Worm (Caenorhabditis elegans) whole organism, young adult: Measurements from ENCODE around the gene ttr-39.

ENCODE experiments used
- B0035.1 ChIP-seq: sonication (generic microtip); optimal IDR thresholded peaks from 2 replicates; lab custom pipeline; 2016; ENCODE audit warnings: missing genetic modification characterization, mild to moderate bottlenecking, missing compliant biosample characterization, missing genotype, missing genetic modification reagents
- B0261.1 ChIP-seq: sonication (generic microtip); optimal IDR thresholded peaks from 2 replicates; lab custom pipeline; 2016; ENCODE audit warnings: mild to moderate bottlenecking, missing genetic modification characterization, moderate library complexity, missing compliant biosample characterization
- F23B12.7 ChIP-seq: sonication (generic microtip); optimal IDR thresholded peaks from 2 replicates; lab custom pipeline; 2017; ENCODE audit warnings: missing genetic modification characterization, mild to moderate bottlenecking, missing compliant biosample characterization, antibody characterized with exemption, moderate library complexity; ENCODE audit not compliant: insufficient read depth
- F33H1.4 ChIP-seq: fragments of 200-800 bp; sonication (Bioruptor generic); IDR thresholded peaks from 2 replicates; pipeline ENCODE4 v1.3.6; 2022; ENCODE audit warnings: missing genetic modification reagents, missing genetic modification characterization, missing compliant biosample characterization
- F39B2.1 ChIP-seq: fragments of 200-800 bp; sonication (Bioruptor generic); IDR thresholded peaks from 2 replicates; pipeline ENCODE4 v1.3.6; 2022; ENCODE audit warnings: missing genetic modification reagents, missing genetic modification characterization, missing compliant biosample characterization
- F57C9.4 ChIP-seq: sonication (generic microtip); optimal IDR thresholded peaks from 2 replicates; lab custom pipeline; 2017; ENCODE audit warnings: mild to moderate bottlenecking, missing genetic modification characterization, missing compliant biosample characterization
- ZK185.1 ChIP-seq: sonication (generic microtip); optimal IDR thresholded peaks from 2 replicates; lab custom pipeline; 2016; ENCODE audit warnings: mild to moderate bottlenecking, missing genetic modification characterization, missing compliant biosample characterization; ENCODE audit not compliant: poor library complexity, severe bottlenecking
- akir-1 ChIP-seq: fragments of 200-800 bp; sonication (Bioruptor generic); optimal IDR thresholded peaks from 2 replicates; lab custom pipeline; 2018; ENCODE audit warnings: mild to moderate bottlenecking, missing genetic modification characterization, moderate library complexity, missing compliant biosample characterization
- aptf-3 ChIP-seq: fragments of 200-800 bp; sonication (Bioruptor generic); IDR thresholded peaks from 2 replicates; pipeline ENCODE4 v1.3.6; 2022; ENCODE audit warnings: missing genetic modification characterization, missing compliant biosample characterization
- atf-7 ChIP-seq: sonication (generic microtip); optimal IDR thresholded peaks from 2 replicates; lab custom pipeline; 2017; ENCODE audit warnings: mild to moderate bottlenecking, missing genetic modification characterization, missing compliant biosample characterization
- bed-2 ChIP-seq: fragments of 200-800 bp; sonication (Bioruptor generic); IDR thresholded peaks from 2 replicates; pipeline ENCODE4 v1.3.6; 2022; ENCODE audit warnings: missing genetic modification reagents, missing genetic modification characterization, missing compliant biosample characterization
- ceh-40 ChIP-seq: fragments of 200-800 bp; sonication (Bioruptor generic); IDR thresholded peaks from 2 replicates; pipeline ENCODE4 v1.3.6; 2022; ENCODE audit warnings: missing genetic modification characterization, missing compliant biosample characterization
- ceh-91 ChIP-seq: fragments of 200-800 bp; sonication (Bioruptor generic); IDR thresholded peaks from 2 replicates; pipeline ENCODE4 v1.3.6; 2022; ENCODE audit warnings: missing genetic modification reagents, missing genetic modification characterization, missing compliant biosample characterization
- chd-7 ChIP-seq: sonication (generic microtip); optimal IDR thresholded peaks from 2 replicates; lab custom pipeline; 2016; ENCODE audit warnings: mild to moderate bottlenecking, missing genetic modification characterization, moderate library complexity, missing compliant biosample characterization
- die-1 ChIP-seq: sonication (generic microtip); optimal IDR thresholded peaks from 2 replicates; lab custom pipeline; 2016; ENCODE audit warnings: missing genotype, mild to moderate bottlenecking, missing genetic modification characterization, missing compliant biosample characterization
- dpff-1 ChIP-seq: sonication (generic microtip); optimal IDR thresholded peaks from 2 replicates; lab custom pipeline; 2017; ENCODE audit warnings: mild to moderate bottlenecking, missing genetic modification characterization, missing compliant biosample characterization
- dpl-1 ChIP-seq: fragments of 150-350 bp; optimal IDR thresholded peaks from 2 replicates; lab custom pipeline; 2014; ENCODE audit warnings: missing biosample characterization, missing genetic modification reagents, missing genetic modification characterization
- hmg-1.2 ChIP-seq: fragments of 200-800 bp; sonication (Bioruptor generic); IDR thresholded peaks from 2 replicates; pipeline ENCODE4 v1.3.6; 2022; ENCODE audit warnings: missing genetic modification reagents, missing genetic modification characterization, missing compliant biosample characterization
- let-607 ChIP-seq, 2 experiments: fragments of 200-800 bp in 1 of 2; sonication (Bioruptor generic) in 1 of 2; sonication (generic microtip) in 1 of 2; optimal IDR thresholded peaks; 2 replicates each; lab custom pipeline; 2016 to 2018; ENCODE audit warnings: mild to moderate bottlenecking in 2 of 2, missing compliant biosample characterization in 2 of 2, missing genetic modification characterization in 2 of 2, moderate library complexity in 2 of 2, missing genotype in 1 of 2
- lir-1 ChIP-seq: fragments of 200-800 bp; sonication (Bioruptor generic); conservative IDR thresholded peaks from 2 replicates; pipeline ENCODE4 v1.3.6; 2022; ENCODE audit warnings: missing genetic modification reagents, missing genetic modification characterization, missing compliant biosample characterization
- madf-10 ChIP-seq: sonication (generic microtip); optimal IDR thresholded peaks from 2 replicates; lab custom pipeline; 2016; ENCODE audit warnings: mild to moderate bottlenecking, missing genetic modification characterization, missing compliant biosample characterization
- madf-6 ChIP-seq: fragments of 200-800 bp; sonication (Bioruptor generic); IDR thresholded peaks from 2 replicates; pipeline ENCODE4 v1.3.6; 2022; ENCODE audit warnings: missing genetic modification reagents, missing genetic modification characterization, missing compliant biosample characterization
- mes-4 ChIP-seq: sonication (generic microtip); optimal IDR thresholded peaks from 2 replicates; lab custom pipeline; 2016; ENCODE audit warnings: missing genotype, missing genetic modification characterization, missing compliant biosample characterization
- mxl-1 ChIP-seq: sonication (generic microtip); optimal IDR thresholded peaks from 2 replicates; lab custom pipeline; 2016; ENCODE audit warnings: missing genetic modification characterization, missing compliant biosample characterization
- nhr-80 ChIP-seq: sonication (generic microtip); optimal IDR thresholded peaks from 2 replicates; lab custom pipeline; 2016; ENCODE audit warnings: missing genetic modification characterization, missing compliant biosample characterization
- pha-4 ChIP-seq: fragments of 150-350 bp; sonication (generic microtip); optimal IDR thresholded peaks from 2 replicates; lab custom pipeline; 2014; ENCODE audit warnings: missing biosample characterization, missing genetic modification reagents, missing genetic modification characterization
- rcor-1 ChIP-seq: fragments of 200-800 bp; sonication (Bioruptor generic); IDR thresholded peaks from 2 replicates; pipeline ENCODE4 v1.3.6; 2022; ENCODE audit warnings: missing genetic modification reagents, missing genetic modification characterization, missing compliant biosample characterization
- rec-8 ChIP-seq, 2 experiments: sonication (generic microtip); optimal IDR thresholded peaks; 2 replicates each; lab custom pipeline; 2016; ENCODE audit warnings: mild to moderate bottlenecking in 2 of 2, missing genetic modification characterization in 2 of 2, missing genetic modification reagents in 2 of 2, missing genotype in 2 of 2, missing biosample characterization in 1 of 2, missing compliant biosample characterization in 1 of 2, moderate library complexity in 1 of 2
- repo-1 ChIP-seq: sonication (generic microtip); optimal IDR thresholded peaks from 2 replicates; lab custom pipeline; 2017; ENCODE audit warnings: mild to moderate bottlenecking, missing genetic modification characterization, missing compliant biosample characterization
- rpc-1 ChIP-seq, 2 experiments: fragments of 150-350 bp in 1 of 2; sonication (generic microtip) in 1 of 2; optimal IDR thresholded peaks; 2 replicates each; lab custom pipeline; 2014 to 2018; ENCODE audit warnings: missing biosample characterization in 1 of 2, missing genetic modification characterization in 1 of 2, missing genetic modification reagents in 1 of 2, missing genotype in 1 of 2
- tlf-1 ChIP-seq: fragments of 200-800 bp; sonication (Bioruptor generic); optimal IDR thresholded peaks from 2 replicates; lab custom pipeline; 2018; ENCODE audit warnings: mild to moderate bottlenecking, missing genetic modification characterization, missing compliant biosample characterization
- zfh-2 ChIP-seq: fragments of 200-800 bp; sonication (Bioruptor generic); conservative IDR thresholded peaks from 2 replicates; pipeline ENCODE4 v1.3.6; 2022; ENCODE audit warnings: missing genetic modification reagents, missing genetic modification characterization, missing compliant biosample characterization
- ztf-3 ChIP-seq: fragments of 200-800 bp; sonication (Bioruptor generic); optimal IDR thresholded peaks from 2 replicates; lab custom pipeline; 2018; ENCODE audit warnings: mild to moderate bottlenecking, missing genetic modification characterization, missing compliant biosample characterization

The ttr-39 gene

DNA sequence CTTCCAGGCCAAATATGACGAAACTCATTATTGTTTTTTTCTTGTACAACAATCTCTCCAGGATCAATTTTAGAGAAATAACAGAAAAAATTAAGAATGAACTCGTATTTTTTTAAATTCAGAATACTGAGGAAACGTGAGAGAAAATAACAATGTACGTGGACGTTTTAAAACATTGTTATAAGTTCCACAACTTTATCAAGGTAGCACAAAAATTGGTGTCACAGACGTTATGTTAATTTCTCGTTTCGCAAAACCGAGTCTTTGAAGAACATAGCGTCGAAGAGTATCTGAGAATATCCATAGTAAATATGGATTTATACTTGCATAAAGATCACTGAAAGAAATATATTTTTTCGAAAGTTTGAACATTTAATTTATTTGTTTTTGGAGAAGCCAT, 38.6 kb downstream of the ttr-39 start, which contains the start of gene T04B2.8:
TSS of gene T04B2.8 (minus strand) at position 101 of the 400 bp plus-strand sequence.
- TF ChIP-seq mxl-1 (tag; lab: Kevin White, UChicago) (no peak), F33H1.4 (GFP tag; lab: Robert Waterston, UW) (no peak), rec-8 (tag; optimal IDR thresholded peaks at IDR 0.05; lab: Kevin White, UChicago) (no peak), mes-4 (tag; lab: Kevin White, UChicago) (no peak), tlf-1 (GFP tag; lab: Kevin White, UChicago) (no peak), F57C9.4 (tag; lab: Kevin White, UChicago) (no peak), F23B12.7 (tag; lab: Kevin White, UChicago) (no peak), repo-1 (tag; lab: Kevin White, UChicago) (no peak), dpl-1 (GFP tag; lab: Kevin White, UChicago) (no peak), hmg-1.2 (GFP tag; lab: Robert Waterston, UW) (no peak), let-607 (tag; optimal IDR thresholded peaks at IDR 0.05; lab: Kevin White, UChicago) (no peak), rpc-1 (optimal IDR thresholded peaks at IDR 0.05; lab: Kevin White, UChicago) (no peak), rpc-1 (tag; optimal IDR thresholded peaks at IDR 0.05; lab: Kevin White, UChicago) (no peak), dpff-1 (tag; lab: Kevin White, UChicago) (no peak), die-1 (tag; lab: Kevin White, UChicago) (no peak), madf-6 (GFP tag; lab: Robert Waterston, UW) (no peak), madf-10 (no peak), ceh-91 (GFP tag; lab: Robert Waterston, UW) (no peak), aptf-3 (no peak), ceh-40 (no peak), rcor-1 (GFP tag; lab: Robert Waterston, UW) (no peak)

DNA sequence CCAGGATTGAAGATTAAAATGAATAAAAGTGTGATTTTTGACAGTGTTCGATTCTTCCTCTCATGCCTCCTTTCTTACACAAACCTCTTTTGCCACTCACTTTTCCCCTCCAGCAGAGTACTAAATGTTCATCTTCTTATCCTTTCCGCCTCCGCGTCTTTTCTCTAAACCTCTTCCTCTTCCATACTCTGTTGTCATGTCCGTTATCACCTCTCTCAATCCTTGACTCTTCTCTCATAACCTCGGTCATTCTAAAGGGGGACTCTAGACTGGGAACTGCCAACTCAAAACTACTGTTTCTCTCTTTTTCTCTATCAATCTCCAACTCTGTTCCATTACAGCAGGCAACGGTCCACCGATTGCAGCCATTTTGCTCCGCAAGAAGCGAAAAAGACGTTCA, 41.4 kb downstream of the ttr-39 start:
- no peak for TF ChIP-seq chd-7 (tag; lab: Kevin White, UChicago)
- no peak for TF ChIP-seq pha-4 (tag; lab: Kevin White, UChicago)
- no peak for TF ChIP-seq B0261.1 (tag; lab: Kevin White, UChicago)
- TF ChIP-seq bed-2 (GFP tag; lab: Robert Waterston, UW) = no peak
- no peak for TF ChIP-seq F39B2.1 (GFP tag; lab: Robert Waterston, UW)

DNA sequence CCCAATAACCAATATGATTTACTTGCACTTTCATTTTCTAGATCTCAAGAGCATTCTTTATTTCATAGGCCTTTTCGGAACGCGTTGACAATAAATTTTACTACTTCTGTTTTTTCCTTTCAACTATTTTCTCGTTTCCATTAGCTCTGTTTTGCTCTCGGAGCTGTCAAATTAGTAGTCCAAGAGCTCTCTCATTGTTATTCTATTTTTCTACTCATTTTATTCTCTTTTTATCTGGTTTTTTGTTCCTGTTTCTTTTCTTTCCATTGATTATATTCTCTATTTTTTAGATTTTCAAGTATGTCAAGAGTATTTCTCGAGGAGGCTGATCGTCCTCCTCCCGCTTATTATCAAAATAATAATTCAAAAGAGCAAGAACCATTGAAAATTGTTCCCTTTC, 42.6 kb downstream of the ttr-39 start, which contains the start of gene T04B2.3:
TSS of gene T04B2.3 (plus strand) at position 301 of the 400 bp plus-strand sequence.
- TF ChIP-seq akir-1 = no peak
- TF ChIP-seq atf-7 (tag; lab: Kevin White, UChicago) = no peak

- TF ChIP-seq akir-1 (no peak), lir-1 (GFP tag; lab: Robert Waterston, UW) (no peak), dpff-1 (tag; lab: Kevin White, UChicago) (no peak), ZK185.1 (no peak), B0035.1 (tag; lab: Kevin White, UChicago) (no peak), zfh-2 (GFP tag; lab: Robert Waterston, UW) (no peak), rpc-1 (optimal IDR thresholded peaks at IDR 0.05; lab: Kevin White, UChicago) (no peak), rpc-1 (tag; optimal IDR thresholded peaks at IDR 0.05; lab: Kevin White, UChicago) (no peak), nhr-80 (tag; lab: Kevin White, UChicago) (no peak), ztf-3 (GFP tag; lab: Kevin White, UChicago) (no peak)
These were observed 43.7 kb downstream of the ttr-39 start for ce11 chrIV:10046005-10046404.
